Worm (Caenorhabditis elegans) whole organism, late embryonic: ENCODE results near the gene F23F1.10.

Experiments
- ama-1 ChIP-seq: fragments of 150-350 bp; optimal IDR thresholded peaks from 2 replicates; lab custom pipeline; 2014
- ceh-45 ChIP-seq: fragments of 200-800 bp; sonication (Bioruptor generic); IDR thresholded peaks from 2 replicates; pipeline ENCODE4 v1.3.6; 2022; ENCODE audit warnings: missing genetic modification reagents, missing genetic modification characterization, missing compliant biosample characterization
- pha-4 ChIP-seq: fragments of 150-350 bp; optimal IDR thresholded peaks from 2 replicates; lab custom pipeline; 2018; ENCODE audit warnings: missing biosample characterization, missing genetic modification reagents, missing genetic modification characterization
- unc-42 ChIP-seq: sonication (generic microtip); optimal IDR thresholded peaks from 2 replicates; lab custom pipeline; 2016; ENCODE audit warnings: missing genotype, missing genetic modification characterization, missing compliant biosample characterization
- zip-5 ChIP-seq: sonication (generic microtip); optimal IDR thresholded peaks from 2 replicates; lab custom pipeline; 2016; ENCODE audit warnings: missing genetic modification characterization, missing compliant biosample characterization

DNA sequence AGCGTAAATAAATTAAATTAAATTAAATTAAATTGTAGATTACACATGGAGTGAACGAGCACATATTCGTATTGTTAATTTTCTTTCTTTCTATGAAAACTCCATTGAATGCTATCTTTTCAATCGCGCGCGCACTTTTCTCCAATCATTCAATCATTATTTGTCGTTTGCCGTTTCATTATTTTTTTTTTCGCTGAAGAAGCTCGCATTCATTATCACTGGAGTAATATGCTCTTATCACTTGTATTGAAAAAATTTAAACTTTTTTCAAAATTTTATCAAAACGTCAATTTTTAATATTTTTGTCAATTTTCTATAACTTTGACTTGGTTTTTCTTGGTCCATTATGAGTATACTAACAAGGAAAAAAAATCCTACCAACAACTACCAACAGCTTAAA lies 23.7 kb upstream of the F23F1.10 start:
- TF ChIP-seq ceh-45 (no peak), zip-5 (tag; lab: Kevin White, UChicago) (no peak), pha-4 (tag; lab: Kevin White, UChicago) (no peak), ama-1 (lab: Kevin White, UChicago) (no peak), unc-42 (tag; lab: Kevin White, UChicago) (no peak)
